Worm (Caenorhabditis elegans) whole organism, early embryonic: ENCODE data around the gene srg-5.

Source experiments
- ama-1 ChIP-seq: fragments of 150-350 bp; optimal IDR thresholded peaks from 2 replicates; lab custom pipeline; 2014
- ceh-13 ChIP-seq: fragments of 200-800 bp; sonication (Bioruptor generic); optimal IDR thresholded peaks from 2 replicates; lab custom pipeline; 2018; ENCODE audit warnings: mild to moderate bottlenecking, missing genetic modification characterization, missing compliant biosample characterization
- flt-1 ChIP-seq: fragments of 200-800 bp; sonication (Bioruptor generic); IDR thresholded peaks from 2 replicates; pipeline ENCODE4 v1.3.6; 2022; ENCODE audit warnings: missing genetic modification characterization, missing compliant biosample characterization
- hmg-4 ChIP-seq: fragments of 200-800 bp; sonication (Bioruptor generic); optimal IDR thresholded peaks from 2 replicates; lab custom pipeline; 2018; ENCODE audit warnings: mild to moderate bottlenecking, missing genetic modification characterization, missing compliant biosample characterization
- tbx-11 ChIP-seq: fragments of 200-800 bp; sonication (Bioruptor generic); IDR thresholded peaks from 2 replicates; pipeline ENCODE4 v1.3.6; 2022; ENCODE audit warnings: missing genetic modification characterization, missing compliant biosample characterization

DNA sequence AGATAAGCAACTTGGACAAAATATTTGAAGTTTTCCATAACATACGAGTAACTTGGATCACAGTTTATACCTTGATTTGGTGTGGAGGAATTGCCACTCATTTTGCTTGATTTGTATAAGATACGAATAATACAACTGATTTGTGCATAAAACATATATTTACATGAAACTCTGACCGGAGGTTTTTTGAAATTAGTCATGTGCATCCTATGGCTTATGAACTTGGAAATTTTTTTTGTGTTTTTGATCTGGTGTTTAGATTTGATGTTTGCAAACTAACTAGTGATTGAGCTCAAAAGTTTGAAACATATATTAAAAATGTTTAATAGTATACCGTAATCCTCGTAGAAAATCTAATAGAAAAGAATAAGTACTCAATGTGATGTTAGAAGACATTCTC is 9.6 kb downstream of the srg-5 start, which contains the start of gene srg-8:
- TF ChIP-seq flt-1 (GFP tag; lab: Robert Waterston, UW) (no peak), tbx-11 (GFP tag; lab: Robert Waterston, UW) (no peak), ama-1 (lab: Kevin White, UChicago) (no peak), ceh-13 (GFP tag; lab: Kevin White, UChicago) (no peak), hmg-4 (GFP tag; lab: Kevin White, UChicago) (no peak)
